Worm (Caenorhabditis elegans): Measurements from ENCODE around the gene F21C10.3.

- TF ChIP-seq lin-39 (tag; optimal IDR thresholded peaks at IDR 0.05) (no peak), fos-1 (tag; optimal IDR thresholded peaks at IDR 0.05) (no peak), nhr-47 (tag; optimal IDR thresholded peaks at IDR 0.05) (no peak), pqm-1 (tag; optimal IDR thresholded peaks at IDR 0.05) (no peak), skn-1 (tag; optimal IDR thresholded peaks at IDR 0.05) (no peak), mdl-1 (tag; optimal IDR thresholded peaks at IDR 0.05) (no peak)
Measured at ce11 chrV:9122004-9122403, 5.9 kb upstream of the F21C10.3 start, which contains the start of gene F21C10.13.

Measured in whole organism, L1 larva.